Worm (Caenorhabditis elegans) whole organism, young adult: ENCODE data around the gene F09B12.7.

Experiments
- C17E4.6 ChIP-seq: fragments of 200-800 bp; sonication (Bioruptor generic); IDR thresholded peaks from 2 replicates; pipeline ENCODE4 v1.3.6; 2022; ENCODE audit warnings: missing genetic modification reagents, missing genetic modification characterization, missing compliant biosample characterization
- nhr-120 ChIP-seq: fragments of 200-800 bp; sonication (Bioruptor generic); IDR thresholded peaks from 2 replicates; pipeline ENCODE4 v1.3.6; 2022; ENCODE audit warnings: missing genetic modification characterization, missing compliant biosample characterization

- TF ChIP-seq C17E4.6 (GFP tag; lab: Robert Waterston, UW) (no peak), nhr-120 (GFP tag; lab: Robert Waterston, UW) (no peak)
Measured at ce11 chrX:15078276-15078675, 16.6 kb downstream of the F09B12.7 start.
